Fruit fly (Drosophila melanogaster) whole organism, embryonic: ENCODE measurements around the gene CG46244.

Experiments
- Awh ChIP-seq: fragments of 200-800 bp; sonication (Bioruptor generic); IDR thresholded peaks from 2 replicates; pipeline ENCODE4, ENCODE4 v1.3.6; 2022; ENCODE audit warnings: missing biosample characterization, missing genetic modification characterization
- Bgb ChIP-seq: fragments of 200-800 bp; sonication (Bioruptor generic); IDR thresholded peaks from 2 replicates; pipeline ENCODE4 v1.3.6; 2022; ENCODE audit warnings: missing biosample characterization, missing genetic modification characterization; ENCODE audit not compliant: partially characterized antibody
- Blimp-1 ChIP-seq: fragments of 200-800 bp; sonication (Bioruptor generic); optimal IDR thresholded peaks from 3 replicates; lab custom pipeline; 2018; ENCODE audit warnings: missing biosample characterization, missing genetic modification characterization, mild to moderate bottlenecking, moderate library complexity, missing genetic modification reagents
- CG10366 ChIP-seq: fragments of 200-800 bp; sonication (Bioruptor generic); IDR thresholded peaks from 2 replicates; pipeline ENCODE4 v1.3.6; 2022; ENCODE audit warnings: missing biosample characterization, missing genetic modification characterization
- CG13624 ChIP-seq: fragments of 200-800 bp; sonication (Bioruptor generic); optimal IDR thresholded peaks from 2 replicates; lab custom pipeline; 2016; ENCODE audit warnings: missing biosample characterization, missing genetic modification characterization
- CG13775 ChIP-seq: fragments of 200-800 bp; sonication (Bioruptor generic); optimal IDR thresholded peaks from 3 replicates; lab custom pipeline; 2017; ENCODE audit warnings: missing biosample characterization, mild to moderate bottlenecking, missing genetic modification characterization
- CG14710 ChIP-seq: fragments of 200-800 bp; sonication (Bioruptor generic); optimal IDR thresholded peaks from 3 replicates; lab custom pipeline; 2019; ENCODE audit warnings: missing biosample characterization, mild to moderate bottlenecking, missing genetic modification characterization, moderate library complexity
- CG1603 ChIP-seq: fragments of 200-800 bp; sonication (Bioruptor generic); optimal IDR thresholded peaks from 2 replicates; lab custom pipeline; 2019; ENCODE audit warnings: missing biosample characterization, mild to moderate bottlenecking, missing genetic modification characterization, moderate library complexity
- CG17359 ChIP-seq: fragments of 200-800 bp; sonication (Bioruptor generic); optimal IDR thresholded peaks from 3 replicates; lab custom pipeline; 2018; ENCODE audit warnings: missing biosample characterization, mild to moderate bottlenecking, missing genetic modification characterization, moderate library complexity
- CG1792 ChIP-seq: fragments of 200-800 bp; sonication (Bioruptor generic); optimal IDR thresholded peaks from 2 replicates; lab custom pipeline; 2016; ENCODE audit warnings: missing biosample characterization, missing genetic modification characterization
- CG18011 ChIP-seq: fragments of 200-800 bp; sonication (Bioruptor generic); optimal IDR thresholded peaks from 2 replicates; lab custom pipeline; 2017; ENCODE audit warnings: missing biosample characterization, missing genetic modification characterization, mild to moderate bottlenecking, moderate library complexity, missing genotype
- CG18599 ChIP-seq: fragments of 200-800 bp; sonication (Bioruptor generic); optimal IDR thresholded peaks from 3 replicates; lab custom pipeline; 2017; ENCODE audit warnings: missing biosample characterization, missing genetic modification characterization, mild to moderate bottlenecking, moderate library complexity, missing genetic modification reagents
- CG32532 ChIP-seq: fragments of 200-800 bp; sonication (Bioruptor generic); IDR thresholded peaks from 2 replicates; pipeline ENCODE4 v1.3.6; 2022; ENCODE audit warnings: missing biosample characterization, missing genetic modification characterization
- CG3281 ChIP-seq: fragments of 200-800 bp; sonication (Bioruptor generic); optimal IDR thresholded peaks from 3 replicates; lab custom pipeline; 2017; ENCODE audit warnings: missing biosample characterization, mild to moderate bottlenecking, missing genetic modification characterization
- CG4282 ChIP-seq: fragments of 200-800 bp; sonication (Bioruptor generic); optimal IDR thresholded peaks from 2 replicates; lab custom pipeline; 2016; ENCODE audit warnings: missing biosample characterization, missing genetic modification characterization
- CG4617 ChIP-seq: fragments of 200-800 bp; sonication (Bioruptor generic); optimal IDR thresholded peaks from 3 replicates; lab custom pipeline; 2016; ENCODE audit warnings: missing biosample characterization, missing genetic modification characterization, borderline replicate concordance
- CG6813 ChIP-seq: fragments of 200-800 bp; sonication (Bioruptor generic); optimal IDR thresholded peaks from 2 replicates; lab custom pipeline; 2017; ENCODE audit warnings: missing biosample characterization, missing genetic modification characterization, mild to moderate bottlenecking, moderate library complexity, missing genetic modification reagents
- CG7372 ChIP-seq: fragments of 200-800 bp; sonication (Bioruptor generic); IDR thresholded peaks from 2 replicates; pipeline ENCODE4 v1.3.6; 2022; ENCODE audit warnings: missing biosample characterization, missing genetic modification characterization
- CG7556 ChIP-seq: fragments of 200-800 bp; sonication (Bioruptor generic); optimal IDR thresholded peaks from 2 replicates; lab custom pipeline; 2017; ENCODE audit warnings: missing biosample characterization, mild to moderate bottlenecking, missing genetic modification characterization
- CG7839 ChIP-seq: fragments of 200-800 bp; sonication (Bioruptor generic); optimal IDR thresholded peaks from 3 replicates; lab custom pipeline; 2018; ENCODE audit warnings: missing biosample characterization, mild to moderate bottlenecking, missing genetic modification characterization, moderate library complexity
- CG8924 ChIP-seq: fragments of 200-800 bp; optimal IDR thresholded peaks from 3 replicates; lab custom pipeline; 2019; ENCODE audit warnings: missing biosample characterization, mild to moderate bottlenecking, missing genetic modification characterization, moderate library complexity
- CG9437 ChIP-seq: fragments of 200-800 bp; sonication (Bioruptor generic); optimal IDR thresholded peaks from 2 replicates; lab custom pipeline; 2018; ENCODE audit warnings: missing biosample characterization, mild to moderate bottlenecking, missing genetic modification characterization
- CG9797 ChIP-seq: fragments of 200-800 bp; sonication (Bioruptor generic); optimal IDR thresholded peaks from 3 replicates; lab custom pipeline; 2018; ENCODE audit warnings: missing biosample characterization, mild to moderate bottlenecking, missing genetic modification characterization
- Deaf1 ChIP-seq: fragments of 200-800 bp; optimal IDR thresholded peaks from 3 replicates; lab custom pipeline; 2019; ENCODE audit warnings: missing biosample characterization, mild to moderate bottlenecking, missing genetic modification characterization, moderate library complexity
- Dek ChIP-seq: fragments of 200-800 bp; sonication (Bioruptor generic); optimal IDR thresholded peaks from 3 replicates; lab custom pipeline; 2019; ENCODE audit warnings: missing biosample characterization, mild to moderate bottlenecking, missing genetic modification characterization, moderate library complexity
- Gug ChIP-seq: fragments of 200-800 bp; sonication (Bioruptor generic); IDR thresholded peaks from 4 replicates; pipeline ENCODE4 v1.3.6; 2022; ENCODE audit warnings: missing biosample characterization, missing genetic modification characterization
- HLH3B ChIP-seq: fragments of 200-800 bp; sonication (Bioruptor generic); IDR thresholded peaks from 2 replicates; pipeline ENCODE4 v1.3.6; 2022; ENCODE audit warnings: missing biosample characterization, missing genetic modification characterization
- Hr39 ChIP-seq: fragments of >200 bp; optimal IDR thresholded peaks from 2 replicates; lab custom pipeline; 2017
- MBD-R2 ChIP-seq: fragments of 200-800 bp; sonication (Bioruptor generic); IDR thresholded peaks from 2 replicates; pipeline ENCODE4 v1.3.6; 2022; ENCODE audit warnings: missing biosample characterization, missing genetic modification characterization
- Max ChIP-seq: fragments of 200-800 bp; sonication (Bioruptor generic); optimal IDR thresholded peaks from 2 replicates; lab custom pipeline; 2016; ENCODE audit warnings: missing biosample characterization, mild to moderate bottlenecking, missing genetic modification characterization
- Meics ChIP-seq: fragments of 200-800 bp; sonication (Bioruptor generic); optimal IDR thresholded peaks from 2 replicates; lab custom pipeline; 2017; ENCODE audit warnings: missing biosample characterization, mild to moderate bottlenecking, missing genetic modification characterization
- Spps ChIP-seq: fragments of 200-800 bp; sonication (Bioruptor generic); optimal IDR thresholded peaks from 2 replicates; lab custom pipeline; 2018; ENCODE audit warnings: missing biosample characterization, mild to moderate bottlenecking, missing genetic modification characterization
- Stat92E ChIP-seq, 3 experiments: fragments of >200 bp in 2 of 3; fragments of 200-800 bp in 1 of 3; sonication (Bioruptor generic) in 1 of 3; optimal IDR thresholded peaks; 2 replicates each; lab custom pipeline; 2017 to 2019; ENCODE audit warnings: missing biosample characterization in 3 of 3, missing genetic modification characterization in 3 of 3, mild to moderate bottlenecking in 1 of 3, moderate library complexity in 1 of 3
- btn ChIP-seq: fragments of 200-800 bp; sonication (Bioruptor generic); optimal IDR thresholded peaks from 2 replicates; lab custom pipeline; 2016; ENCODE audit warnings: missing biosample characterization, missing genetic modification characterization
- danr ChIP-seq: fragments of 200-800 bp; sonication (Bioruptor generic); IDR thresholded peaks from 2 replicates; pipeline ENCODE4 v1.3.6; 2022; ENCODE audit warnings: missing biosample characterization, missing genetic modification characterization
- dati ChIP-seq: fragments of 200-800 bp; sonication (Bioruptor generic); IDR thresholded peaks from 2 replicates; pipeline ENCODE4 v1.3.6; 2022; ENCODE audit warnings: missing biosample characterization, missing genetic modification characterization
- fd3F ChIP-seq: fragments of 200-800 bp; sonication (Bioruptor generic); optimal IDR thresholded peaks from 2 replicates; lab custom pipeline; 2018; ENCODE audit warnings: missing biosample characterization, mild to moderate bottlenecking, missing genetic modification characterization, moderate library complexity
- gro ChIP-seq: fragments of 200-800 bp; sonication (Bioruptor generic); optimal IDR thresholded peaks from 2 replicates; lab custom pipeline; 2016; ENCODE audit warnings: missing biosample characterization, missing genetic modification characterization
- jumu ChIP-seq: fragments of 200-800 bp; sonication (Bioruptor generic); optimal IDR thresholded peaks from 3 replicates; lab custom pipeline; 2016; ENCODE audit warnings: missing biosample characterization, missing genetic modification characterization
- kni ChIP-seq: fragments of 200-800 bp; sonication (Bioruptor generic); optimal IDR thresholded peaks from 3 replicates; lab custom pipeline; 2017; ENCODE audit warnings: mild to moderate bottlenecking, missing biosample characterization, missing genetic modification reagents, missing genetic modification characterization
- nau ChIP-seq: fragments of 200-800 bp; sonication (Bioruptor generic); optimal IDR thresholded peaks from 3 replicates; lab custom pipeline; 2017; ENCODE audit warnings: missing biosample characterization, mild to moderate bottlenecking, missing genetic modification characterization, missing genetic modification reagents
- nom ChIP-seq: fragments of 200-800 bp; sonication (Bioruptor generic); optimal IDR thresholded peaks from 2 replicates; lab custom pipeline; 2017; ENCODE audit warnings: missing biosample characterization, missing genetic modification characterization, mild to moderate bottlenecking, moderate library complexity, missing genetic modification reagents
- onecut ChIP-seq: fragments of 200-800 bp; sonication (Bioruptor generic); IDR thresholded peaks from 2 replicates; pipeline ENCODE4 v1.3.6; 2022; ENCODE audit warnings: missing biosample characterization, missing genetic modification characterization
- pum ChIP-seq: fragments of 200-800 bp; sonication (Bioruptor generic); optimal IDR thresholded peaks from 2 replicates; lab custom pipeline; 2016; ENCODE audit warnings: missing biosample characterization, missing genetic modification characterization
- sisA ChIP-seq: fragments of 200-800 bp; sonication (Bioruptor generic); IDR thresholded peaks from 2 replicates; pipeline ENCODE4 v1.3.6; 2022; ENCODE audit warnings: missing biosample characterization, missing genetic modification characterization
- unc-4 ChIP-seq: fragments of 200-800 bp; sonication (Bioruptor generic); IDR thresholded peaks from 2 replicates; pipeline ENCODE4 v1.3.6; 2022; ENCODE audit warnings: missing biosample characterization, missing genetic modification characterization; ENCODE audit not compliant: partially characterized antibody
- zen ChIP-seq: fragments of 200-800 bp; sonication (Bioruptor generic); optimal IDR thresholded peaks from 3 replicates; lab custom pipeline; 2018; ENCODE audit warnings: missing biosample characterization, mild to moderate bottlenecking, missing genetic modification characterization, moderate library complexity

The CG46244 gene

dm6 chr2L:19586436-19587333 lies 19.7 kb upstream of the CG46244 start, which contains the start of gene Lar (continued):
- TF ChIP-seq CG7372 (GFP tag; lab: Robert Waterston, UW), result peak; percentile 43; the same call in 1 of the 2 replicates
- TF ChIP-seq zen (tag; lab: Kevin White, UChicago), result peak; percentile 42
- TF ChIP-seq Hr39 (lab: Kevin White, UChicago), result no peak
- peak; percentile 44 for TF ChIP-seq CG6813 (GFP tag; lab: Kevin White, UChicago)
- peak; percentile 73; the same call in 1 of the 2 replicates for TF ChIP-seq CG10366
- TF ChIP-seq CG9797 (GFP tag; lab: Kevin White, UChicago), result peak; percentile 44
- peak; percentile 65 for TF ChIP-seq CG8924
- peak; percentile 34; the same call in 1 of the 2 replicates for TF ChIP-seq unc-4 (GFP tag; lab: Robert Waterston, UW)
- peak; percentile 88 for TF ChIP-seq CG4617 (GFP tag; lab: Kevin White, UChicago)
- peak; percentile 10 for TF ChIP-seq Spps (tag; lab: Kevin White, UChicago)
- peak; percentile 47 for TF ChIP-seq CG7839 (tag; lab: Kevin White, UChicago)
- peak; percentile 48 for TF ChIP-seq CG13775 (GFP tag; lab: Kevin White, UChicago)
- peak; percentile 37 for TF ChIP-seq Blimp-1
- peak; percentile 38; the same call in 1 of the 2 replicates for TF ChIP-seq HLH3B (GFP tag; lab: Robert Waterston, UW)
- TF ChIP-seq CG3281 (GFP tag; lab: Kevin White, UChicago), result peak; percentile 66
- 0 out of 2 replicates have a peak, but pooled peaks have one; percentile 12 for TF ChIP-seq Awh (GFP tag; lab: Robert Waterston, UW)
- TF ChIP-seq kni (GFP tag; lab: Kevin White, UChicago), result peak; percentile 41
- peak in 1 of 3 experiments; percentile 59 for TF ChIP-seq Stat92E (GFP tag; optimal IDR thresholded peaks at IDR 0.05; lab: Kevin White, UChicago)
- peak; percentile 78 for TF ChIP-seq CG32532 (GFP tag; lab: Robert Waterston, UW)
- TF ChIP-seq CG18011 (GFP tag; lab: Kevin White, UChicago), result peak; percentile 61
- TF ChIP-seq Max, result no peak
- peak; percentile 76 for TF ChIP-seq jumu (GFP tag; lab: Kevin White, UChicago)
- peak; percentile 84 for TF ChIP-seq onecut (GFP tag; lab: Robert Waterston, UW)
- TF ChIP-seq danr (GFP tag; lab: Robert Waterston, UW), result no peak
- peak; percentile 89 for TF ChIP-seq CG9437 (GFP tag; lab: Kevin White, UChicago)
- TF ChIP-seq dati, result no peak
- TF ChIP-seq CG4282 (GFP tag; lab: Kevin White, UChicago), result peak; percentile 50
- TF ChIP-seq CG1603 (tag; lab: Kevin White, UChicago), result peak; percentile 60
- TF ChIP-seq sisA (GFP tag; lab: Robert Waterston, UW), result peak; percentile 57
- peak; percentile 70 for TF ChIP-seq pum (GFP tag; lab: Kevin White, UChicago)
- peak; percentile 67 for TF ChIP-seq CG13624 (GFP tag; lab: Kevin White, UChicago)
- peak; percentile 91 for TF ChIP-seq MBD-R2 (GFP tag; lab: Robert Waterston, UW)
- TF ChIP-seq btn, result peak; percentile 9
- no peak for TF ChIP-seq nau (GFP tag; lab: Kevin White, UChicago)
- TF ChIP-seq fd3F (GFP tag; lab: Kevin White, UChicago), result peak; percentile 50
- TF ChIP-seq Gug (GFP tag; lab: Robert Waterston, UW), result peak; percentile 47; the same call in 2 of the 4 replicates
- TF ChIP-seq CG7556 (GFP tag; lab: Kevin White, UChicago), result peak; percentile 63
- 0 out of 2 replicates have a peak, but pooled peaks have one; percentile 22 for TF ChIP-seq Bgb
- peak; percentile 49 for TF ChIP-seq CG17359 (tag; lab: Kevin White, UChicago)
- peak; percentile 32 for TF ChIP-seq gro (GFP tag; lab: Kevin White, UChicago)
- TF ChIP-seq CG14710 (tag; lab: Kevin White, UChicago), result peak; percentile 71
- peak; percentile 58 for TF ChIP-seq Meics (GFP tag; lab: Kevin White, UChicago)
- peak; percentile 55 for TF ChIP-seq Dek (tag; lab: Kevin White, UChicago)
- TF ChIP-seq CG1792, result peak; percentile 35
- peak; percentile 62 for TF ChIP-seq CG18599 (GFP tag; lab: Kevin White, UChicago)
- TF ChIP-seq Deaf1 (tag; lab: Kevin White, UChicago), result peak; percentile 45
- TF ChIP-seq nom, result peak; percentile 37
